Worm (Caenorhabditis elegans): ENCODE results near the gene zip-10.

DNA sequence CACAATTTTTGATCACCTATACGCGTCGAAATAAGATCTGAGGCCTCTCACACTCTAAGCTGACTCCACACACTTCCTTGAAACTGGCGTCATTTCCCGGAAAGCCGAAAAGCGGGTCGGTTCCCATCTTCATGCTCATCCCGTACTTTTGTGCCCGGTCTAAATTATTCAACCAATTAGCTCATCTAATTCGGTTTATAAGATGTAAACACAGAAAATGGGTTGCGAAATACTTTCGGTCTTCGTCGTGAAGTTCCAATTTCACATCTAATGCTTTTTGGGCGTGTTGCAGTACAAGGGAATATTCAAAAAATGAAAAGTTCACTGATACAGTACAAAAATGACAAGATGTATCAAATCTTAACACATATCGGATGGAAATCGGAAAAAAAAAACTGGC is 19.4 kb downstream of the zip-10 start:
- TF ChIP-seq ztf-11 (tag; optimal IDR thresholded peaks at IDR 0.05) (no peak), unc-39 (tag; optimal IDR thresholded peaks at IDR 0.05) (no peak), unc-62 (GFP tag; optimal IDR thresholded peaks at IDR 0.05) (no peak), lsy-2 (tag; optimal IDR thresholded peaks at IDR 0.05) (no peak), snpc-4 (tag; optimal IDR thresholded peaks at IDR 0.05) (no peak), unc-55 (GFP tag; optimal IDR thresholded peaks at IDR 0.05) (no peak), nhr-25 (tag; optimal IDR thresholded peaks at IDR 0.05) (no peak), nhr-237 (tag; optimal IDR thresholded peaks at IDR 0.05) (no peak), nhr-11 (tag; optimal IDR thresholded peaks at IDR 0.05) (no peak), gmeb-1 (tag; optimal IDR thresholded peaks at IDR 0.05) (no peak), nhr-129 (tag; optimal IDR thresholded peaks at IDR 0.05) (no peak)

All from whole organism, L2 larva.